Worm (Caenorhabditis elegans) whole organism, early embryonic: ENCODE results near the gene pis-1.

Experiments used
- aly-1 ChIP-seq: sonication (generic microtip); optimal IDR thresholded peaks from 2 replicates; lab custom pipeline; 2016; ENCODE audit warnings: missing genetic modification characterization, missing compliant biosample characterization
- ama-1 ChIP-seq: fragments of 150-350 bp; optimal IDR thresholded peaks from 2 replicates; lab custom pipeline; 2014
- flt-1 ChIP-seq: fragments of 200-800 bp; sonication (Bioruptor generic); IDR thresholded peaks from 2 replicates; pipeline ENCODE4 v1.3.6; 2022; ENCODE audit warnings: missing genetic modification characterization, missing compliant biosample characterization
- hnd-1 ChIP-seq: sonication (generic microtip); optimal IDR thresholded peaks from 2 replicates; lab custom pipeline; 2016; ENCODE audit warnings: missing genetic modification characterization, missing compliant biosample characterization
- tra-4 ChIP-seq: sonication (generic microtip); optimal IDR thresholded peaks from 2 replicates; lab custom pipeline; 2017; ENCODE audit warnings: missing genetic modification characterization, missing compliant biosample characterization

- no peak for TF ChIP-seq hnd-1 (tag; lab: Kevin White, UChicago)
- no peak for TF ChIP-seq aly-1 (tag; lab: Kevin White, UChicago)
- no peak for TF ChIP-seq ama-1
- TF ChIP-seq flt-1 (GFP tag; lab: Robert Waterston, UW): no peak
- no peak for TF ChIP-seq tra-4 (tag; lab: Kevin White, UChicago)
Observed at ce11 chrIV:9757425-9757740, 39.0 kb downstream of the pis-1 start, which contains the start of gene nhr-97.
